Worm (Caenorhabditis elegans): ENCODE results near the gene mam-5.

Gene mam-5

DNA sequence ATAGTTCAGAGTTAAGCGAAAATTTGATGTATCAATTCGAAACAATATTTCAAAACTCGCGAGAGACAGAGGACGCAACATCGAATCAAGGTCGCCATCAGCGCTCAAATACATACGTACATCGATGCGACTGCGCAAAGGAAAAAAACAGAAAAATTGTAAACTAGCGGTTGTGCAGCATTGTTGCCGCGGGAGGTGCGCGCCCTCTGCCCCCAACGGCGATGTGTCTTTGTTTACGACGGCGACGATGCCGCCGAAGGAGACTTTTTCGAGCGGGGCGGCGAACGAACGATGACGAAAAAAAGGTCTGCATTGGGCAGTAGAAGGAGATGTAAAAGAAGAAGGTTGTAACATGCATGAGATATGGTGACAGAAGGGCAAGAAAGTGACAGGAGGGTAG is 10.4 kb downstream of the mam-5 start:
- TF ChIP-seq ceh-20 (GFP tag; IDR thresholded peaks at IDR 0.05) (0 out of 2 replicates have a peak, but pooled peaks have one; percentile 35), mes-2 (tag; optimal IDR thresholded peaks at IDR 0.05; ENCODE audit: poor library complexity, severe bottlenecking) (peak; percentile 6), nhr-111 (GFP tag; optimal IDR thresholded peaks at IDR 0.05) (no peak), madf-5 (GFP tag; IDR thresholded peaks at IDR 0.05) (no peak), ceh-28 (tag; optimal IDR thresholded peaks at IDR 0.05) (no peak), lin-29 (GFP tag; IDR thresholded peaks at IDR 0.05) (no peak), nhr-25 (tag; optimal IDR thresholded peaks at IDR 0.05; ENCODE audit: borderline replicate concordance, insufficient read depth) (peak; percentile 28), set-16 (GFP tag; IDR thresholded peaks at IDR 0.05) (peak; percentile 44; the same call in 1 of the 2 replicates), daf-8 (GFP tag; IDR thresholded peaks at IDR 0.05) (no peak), mep-1 (tag; optimal IDR thresholded peaks at IDR 0.05) (peak; percentile 17), unc-62 (GFP tag; optimal IDR thresholded peaks at IDR 0.05 in 1 of 2) (peak in 1 of 2 experiments; percentile 71), unc-62 (tag; optimal IDR thresholded peaks at IDR 0.05) (no peak)

ce11 chrV:9964152-9964785 is 11.8 kb downstream of the mam-5 start:
- TF ChIP-seq D1046.2 (GFP tag; IDR thresholded peaks at IDR 0.05) (0 out of 2 replicates have a peak, but pooled peaks have one; percentile 4), mdl-1 (tag; optimal IDR thresholded peaks at IDR 0.05) (no peak), hmg-1.1 (GFP tag; IDR thresholded peaks at IDR 0.05) (peak; percentile 34; the same call in 1 of the 2 replicates), nhr-77 (tag; optimal IDR thresholded peaks at IDR 0.05) (no peak), skn-1 (tag; optimal IDR thresholded peaks at IDR 0.05) (no peak), saeg-2 (GFP tag; IDR thresholded peaks at IDR 0.05) (no peak), rbr-2 (tag; optimal IDR thresholded peaks at IDR 0.05) (peak; percentile 29), Y5F2A.4 (GFP tag; optimal IDR thresholded peaks at IDR 0.05) (no peak), set-16 (GFP tag; IDR thresholded peaks at IDR 0.05) (peak; percentile 57; the same call in 1 of the 2 replicates), egl-43 (GFP tag; IDR thresholded peaks at IDR 0.05) (0 out of 2 replicates have a peak, but pooled peaks have one; percentile 62), unc-62 (GFP tag; optimal IDR thresholded peaks at IDR 0.05 in 1 of 2) (peak in 1 of 2 experiments; percentile 96), unc-62 (tag; optimal IDR thresholded peaks at IDR 0.05) (no peak), mxl-3 (GFP tag; optimal IDR thresholded peaks at IDR 0.05) (no peak), daf-8 (GFP tag; IDR thresholded peaks at IDR 0.05) (no peak)

- TF ChIP-seq egl-43 (GFP tag; IDR thresholded peaks at IDR 0.05) (peak; percentile 56; the same call in 1 of the 2 replicates), mes-2 (tag; optimal IDR thresholded peaks at IDR 0.05; ENCODE audit: poor library complexity, severe bottlenecking) (no peak), hmg-1.1 (GFP tag; IDR thresholded peaks at IDR 0.05) (no peak), hif-1 (tag; optimal IDR thresholded peaks at IDR 0.05) (no peak), D1046.2 (GFP tag; IDR thresholded peaks at IDR 0.05) (0 out of 2 replicates have a peak, but pooled peaks have one; percentile 67), aha-1 (tag) (no peak), madf-5 (GFP tag; IDR thresholded peaks at IDR 0.05) (no peak), unc-39 (tag; optimal IDR thresholded peaks at IDR 0.05) (no peak), nhr-111 (GFP tag; optimal IDR thresholded peaks at IDR 0.05) (no peak), lin-15B (tag; optimal IDR thresholded peaks at IDR 0.05) (no peak), F44E2.7 (GFP tag; IDR thresholded peaks at IDR 0.05) (0 out of 2 replicates have a peak, but pooled peaks have one; percentile 43), nhr-11 (tag; optimal IDR thresholded peaks at IDR 0.05) (no peak), R02D3.7 (tag; optimal IDR thresholded peaks at IDR 0.05) (no peak), mxl-3 (GFP tag; optimal IDR thresholded peaks at IDR 0.05) (no peak), pqm-1 (tag; optimal IDR thresholded peaks at IDR 0.05) (no peak), dmd-8 (GFP tag; IDR thresholded peaks at IDR 0.05) (no peak), ceh-62 (tag; optimal IDR thresholded peaks at IDR 0.05) (no peak)
Observed at ce11 chrV:9965891-9966290, 13.4 kb downstream of the mam-5 start.

- TF ChIP-seq Y75B8A.6 (GFP tag; IDR thresholded peaks at IDR 0.05) (peak; percentile 87; the same call in 1 of the 2 replicates), saeg-2 (GFP tag; IDR thresholded peaks at IDR 0.05) (peak; percentile 65; the same call in 1 of the 2 replicates), ZK337.2 (GFP tag; IDR thresholded peaks at IDR 0.05) (peak; percentile 59; the same call in 1 of the 2 replicates), F26F4.8 (GFP tag; conservative IDR thresholded peaks at IDR 0.05) (peak; percentile 99), dmd-8 (GFP tag; IDR thresholded peaks at IDR 0.05) (peak; percentile 96), T26A8.4 (GFP tag; IDR thresholded peaks at IDR 0.05) (peak; percentile 92), ceh-32 (tag; optimal IDR thresholded peaks at IDR 0.05; ENCODE audit: poor library complexity) (peak; percentile 13), unc-62 (GFP tag; optimal IDR thresholded peaks at IDR 0.05 in 1 of 2) (no peak), unc-62 (tag; optimal IDR thresholded peaks at IDR 0.05) (no peak), lin-1 (GFP tag; IDR thresholded peaks at IDR 0.05) (peak; percentile 94), F49E8.2 (tag; optimal IDR thresholded peaks at IDR 0.05; ENCODE audit: borderline replicate concordance) (peak; percentile 83), ztf-7 (tag; optimal IDR thresholded peaks at IDR 0.05) (peak; percentile 66), snpc-1.2 (GFP tag; IDR thresholded peaks at IDR 0.05) (peak; percentile 93), sdz-12 (GFP tag; optimal IDR thresholded peaks at IDR 0.05) (no peak), attf-4 (tag; optimal IDR thresholded peaks at IDR 0.05) (no peak), mes-2 (tag; optimal IDR thresholded peaks at IDR 0.05; ENCODE audit: poor library complexity, severe bottlenecking) (peak; percentile 89), zip-2 (tag; optimal IDR thresholded peaks at IDR 0.05) (peak; percentile 57)
Observed at ce11 chrV:9970119-9970518, 17.6 kb downstream of the mam-5 start.
